Worm (Caenorhabditis elegans): ENCODE measurements around the gene C48B4.8.

Gene C48B4.8

DNA sequence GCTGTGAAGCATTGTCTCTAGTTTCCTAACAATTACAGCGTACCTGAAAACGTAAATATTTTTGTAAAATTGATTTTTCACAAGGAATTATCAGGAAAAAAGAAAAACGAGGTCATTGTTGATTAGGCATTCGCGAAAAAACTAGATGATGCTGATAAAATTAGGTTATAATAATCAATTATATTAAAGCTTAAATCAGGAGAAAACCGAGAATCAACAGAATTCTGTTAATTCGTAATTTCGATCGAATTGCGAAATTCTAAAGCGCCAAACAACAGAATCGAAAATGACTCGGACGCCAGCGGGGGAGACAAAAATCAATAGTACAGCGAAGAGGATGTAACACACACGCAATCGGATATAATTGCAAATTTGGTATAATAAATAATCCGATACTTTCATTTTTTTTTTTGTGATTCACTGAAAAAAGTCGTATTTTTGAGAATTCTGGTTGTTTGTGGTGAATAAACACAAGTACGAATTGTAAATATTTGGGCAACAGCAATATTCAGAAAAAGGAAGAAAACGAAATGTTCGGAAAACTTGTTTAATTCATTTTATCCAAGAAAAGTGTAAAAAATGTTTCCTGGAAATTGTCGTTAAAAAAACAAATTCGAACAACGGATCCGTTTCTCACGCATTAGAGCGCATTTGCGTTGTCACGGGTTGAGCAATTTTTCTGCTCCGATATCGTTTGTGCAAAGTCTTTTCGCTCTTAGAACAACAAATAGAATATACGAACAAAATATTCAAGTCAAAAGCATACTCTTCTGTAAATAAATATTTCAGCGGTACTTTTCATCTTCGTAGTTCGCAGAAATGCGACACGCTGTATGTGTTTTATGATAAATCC, 19.2 kb upstream of the C48B4.8 start, which contains the start of gene ced-7:
TSS of gene ced-7 (minus strand) at position 51 of the 853 bp plus-strand sequence.
- TF ChIP-seq ztf-16 (tag; optimal IDR thresholded peaks at IDR 0.05) (no peak), K02D7.2 (tag; optimal IDR thresholded peaks at IDR 0.05) (no peak), eyg-1 (tag; optimal IDR thresholded peaks at IDR 0.05) (no peak), hlh-30 (tag; optimal IDR thresholded peaks at IDR 0.05; ENCODE audit: insufficient read depth) (peak; percentile 84)

DNA sequence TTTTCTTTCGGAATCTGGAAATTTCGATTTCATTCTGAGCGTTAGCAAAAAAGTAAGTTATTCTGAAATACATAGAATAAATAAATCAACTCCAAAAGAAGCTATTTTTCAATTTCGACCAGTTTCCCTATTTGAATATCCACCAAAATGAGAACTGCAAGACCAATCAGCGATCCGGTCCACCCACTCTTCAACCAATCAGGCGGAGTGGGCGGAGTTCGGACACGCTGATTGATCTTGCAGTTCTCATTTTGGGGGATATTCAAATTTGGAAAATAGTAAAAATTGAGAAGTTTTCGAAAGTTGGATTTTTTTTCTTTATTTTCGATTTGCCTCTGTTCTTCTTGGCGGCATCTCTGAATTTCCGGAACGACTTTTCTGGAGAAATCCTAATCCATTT, 9.8 kb upstream of the C48B4.8 start:
- TF ChIP-seq nfya-1 (tag; optimal IDR thresholded peaks at IDR 0.05), result peak; percentile 99
- no peak for TF ChIP-seq K09A11.1 (tag; optimal IDR thresholded peaks at IDR 0.05; ENCODE audit: insufficient read depth)
- TF ChIP-seq ttx-3 (tag; optimal IDR thresholded peaks at IDR 0.05), result no peak
- TF ChIP-seq hlh-13 (GFP tag; optimal IDR thresholded peaks at IDR 0.05), result no peak

DNA sequence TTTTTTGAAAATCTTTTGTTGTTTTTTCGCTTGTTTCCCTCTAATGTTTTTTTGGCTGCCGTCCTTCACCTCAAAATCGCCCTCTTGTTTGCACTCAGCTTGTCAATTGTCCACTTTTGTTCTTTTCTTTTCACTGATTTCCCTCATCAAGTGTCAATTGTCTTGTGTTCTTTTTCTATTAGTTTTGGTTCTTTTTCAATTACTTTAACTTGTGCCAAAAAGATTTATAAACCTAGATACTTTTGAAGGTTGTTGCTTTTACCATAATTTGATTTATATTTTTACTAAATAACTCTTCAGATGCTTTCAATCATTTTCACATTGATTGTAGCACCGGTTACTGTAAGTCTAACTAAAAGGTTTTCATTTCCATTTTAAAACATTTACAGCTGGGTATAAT, 7.4 kb upstream of the C48B4.8 start, which contains the start of gene C48B4.13:
TSS of gene C48B4.13 (plus strand) at position 301 of the 400 bp plus-strand sequence.
- TF ChIP-seq pqm-1 (tag; optimal IDR thresholded peaks at IDR 0.05), result no peak
- TF ChIP-seq mec-3 (tag; optimal IDR thresholded peaks at IDR 0.05; ENCODE audit: borderline replicate concordance), result no peak

DNA sequence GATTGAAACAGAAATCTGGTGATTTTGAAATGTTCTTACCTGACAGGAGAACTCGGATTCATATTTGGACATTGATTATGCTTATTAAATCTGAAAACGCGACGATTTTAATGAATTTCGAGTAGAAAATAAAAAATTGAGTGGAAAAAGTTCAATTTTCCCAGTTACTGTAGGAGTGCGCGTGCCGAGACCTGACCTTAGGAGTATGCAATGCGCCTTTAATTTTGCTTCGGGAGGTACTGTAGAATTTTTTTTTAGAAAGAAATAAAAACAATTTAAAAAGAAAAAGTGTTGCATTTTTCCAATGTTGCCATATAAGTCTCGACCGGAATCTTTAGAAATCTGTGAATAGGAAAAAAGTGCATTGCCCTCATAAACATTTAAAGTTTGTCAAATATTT, 4.9 kb upstream of the C48B4.8 start, which contains the start of gene C48B4.11:
TSS of gene C48B4.11 (minus strand) at position 143 of the 400 bp plus-strand sequence.
- TF ChIP-seq eyg-1 (tag; optimal IDR thresholded peaks at IDR 0.05) (no peak), pag-3 (tag; optimal IDR thresholded peaks at IDR 0.05; ENCODE audit: borderline replicate concordance) (no peak), ceh-48 (tag; optimal IDR thresholded peaks at IDR 0.05) (no peak), ceh-14 (tag; optimal IDR thresholded peaks at IDR 0.05) (no peak), hlh-30 (tag; optimal IDR thresholded peaks at IDR 0.05; ENCODE audit: insufficient read depth) (no peak), K02D7.2 (tag; optimal IDR thresholded peaks at IDR 0.05) (no peak)

DNA sequence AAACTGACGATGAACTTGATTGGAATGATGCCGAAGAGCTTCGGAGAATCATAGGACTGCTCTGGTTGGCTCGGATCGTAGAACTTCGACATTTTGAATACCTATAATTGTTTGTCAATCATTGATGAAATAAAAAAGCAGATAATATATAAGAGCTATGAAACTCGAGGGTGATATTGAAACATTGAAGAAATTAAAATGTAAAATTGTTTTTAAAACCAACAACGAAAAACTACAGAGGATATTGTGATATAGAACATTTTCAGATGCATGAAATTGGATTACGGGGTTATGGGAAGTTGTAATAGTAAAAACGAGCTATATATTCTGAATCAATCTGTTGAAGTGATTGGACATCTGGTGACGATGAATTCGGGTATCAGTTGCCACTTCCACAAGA, 3.4 kb upstream of the C48B4.8 start, which contains the start of gene C48B4.10:
TSS of gene C48B4.10 (minus strand) at position 101 of the 400 bp plus-strand sequence.
- TF ChIP-seq pag-3 (tag; optimal IDR thresholded peaks at IDR 0.05; ENCODE audit: borderline replicate concordance), result no peak
- TF ChIP-seq ceh-18 (tag; optimal IDR thresholded peaks at IDR 0.05), result no peak
- TF ChIP-seq fkh-6 (tag; optimal IDR thresholded peaks at IDR 0.05), result no peak

DNA sequence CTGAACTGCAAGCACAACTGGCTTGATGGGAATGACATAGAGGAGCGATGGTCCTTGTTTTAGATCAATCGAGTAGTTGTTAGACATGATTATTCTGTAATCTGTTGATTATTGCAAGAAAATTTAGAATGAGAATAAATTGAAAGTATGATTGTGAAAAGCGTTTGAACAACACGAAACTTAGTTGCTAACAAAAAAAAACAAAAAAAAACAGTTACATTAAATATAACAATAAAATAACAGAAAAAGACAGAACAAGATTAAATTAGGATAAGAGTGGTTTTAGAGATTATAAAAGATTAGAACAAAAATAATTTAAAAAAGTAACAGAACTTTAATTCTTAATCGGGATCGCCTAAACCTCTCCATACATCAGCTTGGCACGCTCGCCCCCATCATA, 2.2 kb upstream of the C48B4.8 start, which contains the start of gene C48B4.9:
TSS of gene C48B4.9 (minus strand) at position 101 of the 400 bp plus-strand sequence.
- TF ChIP-seq ceh-30 (tag; optimal IDR thresholded peaks at IDR 0.05) (no peak), pha-4 (tag; optimal IDR thresholded peaks at IDR 0.05) (no peak), ztf-16 (tag; optimal IDR thresholded peaks at IDR 0.05) (no peak), C38D4.7 (GFP tag; optimal IDR thresholded peaks at IDR 0.05) (no peak), sox-4 (tag; optimal IDR thresholded peaks at IDR 0.05) (no peak), ahr-1 (tag; optimal IDR thresholded peaks at IDR 0.05) (no peak), ets-4 (tag; optimal IDR thresholded peaks at IDR 0.05) (no peak), fkh-6 (tag; optimal IDR thresholded peaks at IDR 0.05) (no peak), dmd-4 (tag; optimal IDR thresholded peaks at IDR 0.05; ENCODE audit: borderline replicate concordance) (no peak), fax-1 (tag; optimal IDR thresholded peaks at IDR 0.05) (no peak), nhr-11 (tag; optimal IDR thresholded peaks at IDR 0.05) (no peak), unc-55 (GFP tag; optimal IDR thresholded peaks at IDR 0.05) (no peak), hlh-30 (tag; optimal IDR thresholded peaks at IDR 0.05; ENCODE audit: insufficient read depth) (no peak), ceh-18 (tag; optimal IDR thresholded peaks at IDR 0.05) (no peak), sdc-2 (tag; optimal IDR thresholded peaks at IDR 0.05) (no peak)

DNA sequence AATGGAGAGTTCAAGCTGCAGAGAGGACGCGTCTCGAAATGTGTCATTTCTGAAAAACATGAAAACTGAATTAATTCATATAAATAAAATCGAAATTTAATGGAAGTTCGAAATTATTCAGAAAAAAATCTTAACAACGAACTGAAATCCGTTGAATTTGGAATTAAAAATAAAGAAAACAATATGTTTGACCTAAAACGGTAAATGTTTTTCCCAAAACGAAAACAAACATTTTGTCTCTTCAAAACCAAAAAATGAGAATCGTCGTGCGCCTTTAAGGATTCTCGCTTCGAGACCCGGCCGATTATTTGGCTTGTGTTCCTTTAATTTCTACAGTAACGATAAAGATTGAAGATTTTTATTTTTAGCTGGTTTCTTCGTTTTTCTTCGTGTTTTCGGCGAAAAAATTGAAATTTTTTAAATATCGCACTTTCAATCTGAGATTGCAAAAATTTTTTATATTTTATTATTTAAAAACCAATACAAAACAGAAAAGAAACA, 1.6 kb downstream of the C48B4.8 start, which contains the start of gene C48B4.7:
TSS of gene C48B4.7 (minus strand) at position 51 of the 501 bp plus-strand sequence.
- TF ChIP-seq hlh-13 (GFP tag; optimal IDR thresholded peaks at IDR 0.05), result no peak
